Worm (Caenorhabditis elegans): ENCODE measurements around the gene lron-4.
A peak's percentile ranks its signal among the peaks of the same experiment; 100 is the strongest.

Gene lron-4

DNA sequence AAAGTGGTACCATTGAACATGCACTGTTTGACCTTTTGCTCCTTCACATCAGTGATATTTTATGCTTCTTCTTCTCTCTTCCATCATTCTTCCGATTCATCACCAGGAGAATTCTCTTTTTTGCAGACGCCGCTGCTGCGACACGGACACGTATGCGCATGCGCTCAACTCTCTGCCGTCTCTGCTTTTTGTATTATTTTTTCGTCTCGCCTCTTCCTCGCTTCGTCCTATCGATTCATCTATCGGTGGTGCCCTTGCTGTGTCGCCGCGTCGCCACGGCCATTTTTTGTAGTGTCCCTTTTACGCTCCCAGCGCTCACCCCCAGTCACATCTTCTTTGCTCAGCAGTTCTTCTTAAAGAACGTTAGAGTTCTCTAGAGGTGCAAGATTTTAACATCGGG is 14.2 kb upstream of the lron-4 start (continued):
- TF ChIP-seq hlh-30 (tag; optimal IDR thresholded peaks at IDR 0.05; ENCODE audit: insufficient read depth) (peak; percentile 59), vab-7 (GFP tag; IDR thresholded peaks at IDR 0.05) (peak; percentile 41; the same call in 1 of the 2 replicates), unc-62 (GFP tag; optimal IDR thresholded peaks at IDR 0.05 in 1 of 2) (no peak), unc-62 (tag; optimal IDR thresholded peaks at IDR 0.05) (no peak), dve-1 (tag; optimal IDR thresholded peaks at IDR 0.05; ENCODE audit: insufficient read depth) (peak; percentile 47), Y48G9A.11 (GFP tag; IDR thresholded peaks at IDR 0.05) (no peak), zag-1 (tag; optimal IDR thresholded peaks at IDR 0.05) (no peak), lin-39 (tag; optimal IDR thresholded peaks at IDR 0.05) (no peak), zip-2 (tag; optimal IDR thresholded peaks at IDR 0.05) (no peak), daf-8 (GFP tag; IDR thresholded peaks at IDR 0.05) (no peak), pha-4 (GFP tag; IDR thresholded peaks at IDR 0.05) (0 out of 2 replicates have a peak, but pooled peaks have one; percentile 42), pha-4 (tag; optimal IDR thresholded peaks at IDR 0.05) (no peak), F37D6.2 (tag; optimal IDR thresholded peaks at IDR 0.05) (no peak), lir-3 (tag; optimal IDR thresholded peaks at IDR 0.05) (no peak), egl-27 (tag; optimal IDR thresholded peaks at IDR 0.05) (no peak), gei-8 (GFP tag; optimal IDR thresholded peaks at IDR 0.05) (no peak), fkh-10 (GFP tag; optimal IDR thresholded peaks at IDR 0.05) (peak; percentile 20), attf-4 (tag; optimal IDR thresholded peaks at IDR 0.05) (no peak), madf-9 (GFP tag; conservative IDR thresholded peaks at IDR 0.05) (no peak), rbr-2 (tag; optimal IDR thresholded peaks at IDR 0.05) (peak; percentile 60), daf-16 (GFP tag; optimal IDR thresholded peaks at IDR 0.05) (no peak), daf-16 (tag; optimal IDR thresholded peaks at IDR 0.05) (peak; percentile 25), daf-12 (tag; optimal IDR thresholded peaks at IDR 0.05) (no peak), ama-1 (optimal IDR thresholded peaks at IDR 0.05) (no peak), F26F4.8 (GFP tag; conservative IDR thresholded peaks at IDR 0.05) (no peak), daf-19 (GFP tag; conservative IDR thresholded peaks at IDR 0.05) (no peak), T26A8.4 (GFP tag; IDR thresholded peaks at IDR 0.05) (no peak), mxl-2 (GFP tag; conservative IDR thresholded peaks at IDR 0.05) (no peak), F10B5.3 (tag; optimal IDR thresholded peaks at IDR 0.05) (no peak), unc-130 (GFP tag; optimal IDR thresholded peaks at IDR 0.05) (no peak), skn-1 (tag; optimal IDR thresholded peaks at IDR 0.05) (no peak), R02D3.7 (tag; optimal IDR thresholded peaks at IDR 0.05) (no peak), nhr-28 (tag; optimal IDR thresholded peaks at IDR 0.05) (peak; percentile 58), ZK337.2 (GFP tag; IDR thresholded peaks at IDR 0.05) (no peak), dmd-9 (GFP tag; IDR thresholded peaks at IDR 0.05) (no peak), nhr-11 (tag; optimal IDR thresholded peaks at IDR 0.05) (no peak), Y75B8A.6 (GFP tag; IDR thresholded peaks at IDR 0.05) (no peak), ceh-62 (tag; optimal IDR thresholded peaks at IDR 0.05) (no peak), set-16 (GFP tag; IDR thresholded peaks at IDR 0.05) (no peak), snpc-1.2 (GFP tag; IDR thresholded peaks at IDR 0.05) (no peak), Y5F2A.4 (GFP tag; optimal IDR thresholded peaks at IDR 0.05) (no peak), nhr-111 (GFP tag; optimal IDR thresholded peaks at IDR 0.05) (no peak), nhr-6 (tag; optimal IDR thresholded peaks at IDR 0.05) (peak; percentile 9), ceh-28 (tag; optimal IDR thresholded peaks at IDR 0.05) (peak; percentile 32), F44E2.7 (GFP tag; IDR thresholded peaks at IDR 0.05) (no peak), jun-1 (tag; optimal IDR thresholded peaks at IDR 0.05) (no peak), lin-29 (GFP tag; IDR thresholded peaks at IDR 0.05) (no peak), saeg-2 (GFP tag; IDR thresholded peaks at IDR 0.05) (no peak), dpl-1 (GFP tag; optimal IDR thresholded peaks at IDR 0.05) (peak; percentile 4), nhr-102 (tag; optimal IDR thresholded peaks at IDR 0.05) (no peak), spr-3 (GFP tag; optimal IDR thresholded peaks at IDR 0.05) (no peak), ceh-44 (GFP tag; IDR thresholded peaks at IDR 0.05) (no peak), mdl-1 (tag; optimal IDR thresholded peaks at IDR 0.05) (peak; percentile 22 to 77)
